Worm (Caenorhabditis elegans) whole organism, mixed stage, embryonic: ENCODE results near the gene F55A11.1.

Experiments
- ceh-39 ChIP-seq: fragments of 150-350 bp; optimal IDR thresholded peaks from 2 replicates; lab custom pipeline; 2014; ENCODE audit warnings: missing biosample characterization, missing genetic modification characterization
- ces-1 ChIP-seq: fragments of 150-350 bp; optimal IDR thresholded peaks from 2 replicates; lab custom pipeline; 2014; ENCODE audit warnings: missing biosample characterization, missing genetic modification reagents, missing genetic modification characterization
- drap-1 ChIP-seq: fragments of 200-800 bp; sonication (Bioruptor generic); optimal IDR thresholded peaks from 3 replicates; lab custom pipeline; 2018; ENCODE audit warnings: mild to moderate bottlenecking, missing genetic modification characterization, missing compliant biosample characterization
- elt-1 ChIP-seq: sonication (generic microtip); optimal IDR thresholded peaks from 2 replicates; lab custom pipeline; 2017; ENCODE audit warnings: missing genetic modification characterization, mild to moderate bottlenecking, missing compliant biosample characterization, antibody characterized with exemption, moderate library complexity, borderline replicate concordance; ENCODE audit not compliant: insufficient read depth
- ham-2 ChIP-seq: fragments of 200-800 bp; sonication (Bioruptor generic); optimal IDR thresholded peaks from 2 replicates; lab custom pipeline; 2018; ENCODE audit warnings: mild to moderate bottlenecking, missing genetic modification characterization, missing compliant biosample characterization
- nhr-28 ChIP-seq: fragments of 150-350 bp; optimal IDR thresholded peaks from 2 replicates; lab custom pipeline; 2014; ENCODE audit warnings: missing biosample characterization, missing genetic modification characterization
- ztf-11 ChIP-seq: fragments of 150-350 bp; optimal IDR thresholded peaks from 2 replicates; lab custom pipeline; 2014; ENCODE audit warnings: missing biosample characterization, missing genetic modification characterization

- TF ChIP-seq elt-1 (no peak), ceh-39 (tag; lab: Kevin White, UChicago) (no peak), drap-1 (no peak), ham-2 (GFP tag; lab: Kevin White, UChicago) (no peak), ces-1 (no peak), ztf-11 (tag; lab: Kevin White, UChicago) (no peak), nhr-28 (tag; lab: Kevin White, UChicago) (no peak)
Observed at ce11 chrV:11730060-11730459, 34.1 kb downstream of the F55A11.1 start, which contains the start of gene rhr-2.
